Worm (Caenorhabditis elegans): Measurements from ENCODE around the gene R04B3.1.

R04B3.1 gene

DNA sequence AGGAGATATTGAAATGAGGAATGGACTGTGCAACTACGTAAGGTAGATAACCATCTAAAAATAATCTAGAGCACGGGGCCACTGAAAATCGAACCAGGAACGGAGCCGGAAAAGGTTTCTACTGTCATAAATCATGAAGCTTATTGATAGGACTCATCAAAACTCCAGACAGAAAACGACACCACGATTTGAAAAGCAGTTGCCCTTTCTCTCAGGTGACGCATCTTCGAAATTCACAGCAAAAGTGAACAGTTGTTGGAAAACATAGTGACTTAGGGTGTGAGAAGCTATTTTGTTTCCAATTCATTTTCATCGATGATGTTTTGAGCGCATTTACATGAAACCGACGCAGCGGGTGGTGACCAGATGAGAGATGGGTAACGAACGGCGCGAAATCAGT lies 18.9 kb downstream of the R04B3.1 start:
- TF ChIP-seq unc-39 (tag; optimal IDR thresholded peaks at IDR 0.05), result no peak
- no peak for TF ChIP-seq mml-1 (tag; optimal IDR thresholded peaks at IDR 0.05)
- no peak for TF ChIP-seq nhr-28 (tag; optimal IDR thresholded peaks at IDR 0.05)
- no peak for TF ChIP-seq elt-2 (tag; optimal IDR thresholded peaks at IDR 0.05)
- TF ChIP-seq nhr-77 (tag; optimal IDR thresholded peaks at IDR 0.05), result no peak
- no peak for TF ChIP-seq elt-3 (tag; optimal IDR thresholded peaks at IDR 0.05)
- no peak for TF ChIP-seq eor-1 (tag; optimal IDR thresholded peaks at IDR 0.05)
- TF ChIP-seq nhr-76 (tag; optimal IDR thresholded peaks at IDR 0.05), result no peak
- no peak for TF ChIP-seq nhr-67 (tag; optimal IDR thresholded peaks at IDR 0.05)
- no peak for TF ChIP-seq pqm-1 (tag; optimal IDR thresholded peaks at IDR 0.05)
- no peak for TF ChIP-seq tbx-2 (tag; optimal IDR thresholded peaks at IDR 0.05)
- TF ChIP-seq ceh-28 (tag; optimal IDR thresholded peaks at IDR 0.05), result no peak

DNA sequence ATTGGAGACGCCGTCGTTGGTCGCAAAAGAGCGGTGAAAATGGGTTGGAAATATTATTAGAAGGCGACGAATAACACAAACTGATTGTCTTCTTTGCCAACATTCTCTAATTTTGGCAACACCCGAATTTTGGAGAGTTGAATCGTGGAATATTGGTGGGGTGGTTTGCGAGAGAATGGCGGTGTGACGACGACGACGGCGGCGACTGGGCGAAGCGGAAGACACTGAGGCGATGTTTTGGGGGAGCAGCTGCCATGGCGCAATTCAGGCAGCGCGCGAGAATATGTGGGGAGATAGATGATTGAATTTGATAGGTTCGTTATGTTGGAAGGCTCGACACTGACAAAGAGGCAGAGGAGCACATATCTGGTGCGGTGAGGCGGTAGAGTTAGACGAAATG lies 20.2 kb downstream of the R04B3.1 start:
- TF ChIP-seq mml-1 (tag; optimal IDR thresholded peaks at IDR 0.05) (no peak), lin-15B (tag; optimal IDR thresholded peaks at IDR 0.05) (no peak), elt-3 (tag; optimal IDR thresholded peaks at IDR 0.05) (no peak), ama-1 (optimal IDR thresholded peaks at IDR 0.05) (no peak), nfya-1 (tag; optimal IDR thresholded peaks at IDR 0.05; ENCODE audit: insufficient read depth) (no peak), unc-62 (GFP tag; optimal IDR thresholded peaks at IDR 0.05) (no peak), lsy-12 (tag; optimal IDR thresholded peaks at IDR 0.05) (no peak), nhr-28 (tag; optimal IDR thresholded peaks at IDR 0.05) (no peak), hmg-11 (tag; optimal IDR thresholded peaks at IDR 0.05) (no peak), ZK546.5 (tag; optimal IDR thresholded peaks at IDR 0.05) (no peak), pha-4 (tag; optimal IDR thresholded peaks at IDR 0.05) (no peak), zag-1 (tag; optimal IDR thresholded peaks at IDR 0.05) (no peak), ztf-11 (tag; optimal IDR thresholded peaks at IDR 0.05) (no peak), elt-1 (tag; optimal IDR thresholded peaks at IDR 0.05) (no peak), ceh-16 (tag; optimal IDR thresholded peaks at IDR 0.05) (no peak)

DNA sequence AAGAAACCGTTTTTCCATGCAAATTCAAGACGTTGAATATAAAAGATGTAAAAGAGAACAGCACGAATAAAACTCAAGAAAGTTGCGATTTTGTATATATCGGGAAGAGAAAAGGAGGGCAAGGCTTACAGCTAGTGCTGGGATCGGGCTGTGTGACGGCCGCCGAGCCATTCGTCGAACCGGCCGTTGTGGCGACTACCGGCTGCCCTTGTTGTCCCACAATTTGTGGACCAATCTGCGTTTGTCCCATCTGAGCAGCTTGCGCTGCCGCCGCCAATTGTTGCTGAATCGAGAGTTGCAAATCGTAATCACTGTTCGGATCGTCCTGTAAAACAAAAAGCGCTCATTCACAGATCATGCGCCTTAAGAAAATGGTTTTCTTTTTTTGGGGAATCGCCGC lies 24.0 kb downstream of the R04B3.1 start:
- TF ChIP-seq unc-39 (tag; optimal IDR thresholded peaks at IDR 0.05) (no peak), jun-1 (tag; optimal IDR thresholded peaks at IDR 0.05) (no peak), pqm-1 (tag; optimal IDR thresholded peaks at IDR 0.05) (no peak), nfya-1 (tag; optimal IDR thresholded peaks at IDR 0.05; ENCODE audit: insufficient read depth) (no peak)

DNA sequence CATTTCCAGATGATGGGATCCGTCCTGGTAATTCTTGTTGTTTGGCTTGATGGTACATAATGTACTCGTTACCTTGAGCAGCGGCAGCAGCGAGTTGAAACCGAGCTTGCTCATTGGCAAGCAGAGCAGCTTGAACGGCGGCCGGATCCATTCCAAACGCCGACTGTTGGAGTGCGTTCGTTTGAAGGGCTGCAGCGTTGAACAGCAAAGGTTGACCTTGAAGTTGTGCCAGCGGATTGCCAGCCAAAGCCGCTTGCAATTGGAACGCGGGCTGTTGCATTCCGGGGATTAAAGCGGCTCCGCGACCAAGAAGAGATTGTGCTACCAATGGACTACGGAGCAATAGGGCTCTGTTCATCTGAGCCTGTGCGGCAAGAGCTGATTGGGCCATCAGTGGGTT lies 25.0 kb downstream of the R04B3.1 start:
- TF ChIP-seq nhr-77 (tag; optimal IDR thresholded peaks at IDR 0.05) (no peak), pha-4 (tag; optimal IDR thresholded peaks at IDR 0.05) (no peak), elt-2 (tag; optimal IDR thresholded peaks at IDR 0.05) (no peak), nhr-43 (tag; optimal IDR thresholded peaks at IDR 0.05; ENCODE audit: poor library complexity, severe bottlenecking) (no peak), sea-2 (GFP tag; optimal IDR thresholded peaks at IDR 0.05) (no peak), ztf-11 (tag; optimal IDR thresholded peaks at IDR 0.05) (no peak), ceh-9 (tag; optimal IDR thresholded peaks at IDR 0.05) (no peak), ceh-28 (tag; optimal IDR thresholded peaks at IDR 0.05) (no peak), nhr-25 (tag; optimal IDR thresholded peaks at IDR 0.05) (no peak), skn-1 (tag; optimal IDR thresholded peaks at IDR 0.05) (no peak), tbx-2 (tag; optimal IDR thresholded peaks at IDR 0.05) (no peak)

DNA sequence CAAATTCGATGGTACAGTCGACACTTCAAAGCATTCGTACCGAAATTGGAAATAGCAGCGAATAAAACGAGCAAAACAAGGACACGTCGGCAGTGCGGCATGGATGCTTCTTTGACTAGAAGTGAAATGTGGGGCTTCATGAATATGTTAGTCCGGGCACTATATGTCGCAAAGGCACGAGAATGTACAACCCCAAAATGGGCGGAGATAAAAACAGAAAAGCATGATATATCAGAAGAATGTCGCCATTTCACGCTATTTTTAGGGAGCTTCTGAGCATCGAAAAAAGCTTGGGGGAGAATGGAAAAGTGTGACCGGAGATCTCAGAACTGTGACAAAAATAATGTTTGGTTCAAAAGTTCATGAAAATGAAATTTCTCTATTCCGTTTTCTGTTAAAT lies 27.9 kb downstream of the R04B3.1 start, which contains the start of gene T07D1.3:
Gene T07D1.3 (minus strand): TSS at position 101 of the 400 bp plus-strand sequence.
- TF ChIP-seq lsy-12 (tag; optimal IDR thresholded peaks at IDR 0.05), result no peak
- TF ChIP-seq ztf-4 (tag; optimal IDR thresholded peaks at IDR 0.05), result no peak
- TF ChIP-seq elt-3 (tag; optimal IDR thresholded peaks at IDR 0.05), result no peak
- no peak for TF ChIP-seq ceh-28 (tag; optimal IDR thresholded peaks at IDR 0.05)
- TF ChIP-seq fos-1 (tag; optimal IDR thresholded peaks at IDR 0.05), result no peak

DNA sequence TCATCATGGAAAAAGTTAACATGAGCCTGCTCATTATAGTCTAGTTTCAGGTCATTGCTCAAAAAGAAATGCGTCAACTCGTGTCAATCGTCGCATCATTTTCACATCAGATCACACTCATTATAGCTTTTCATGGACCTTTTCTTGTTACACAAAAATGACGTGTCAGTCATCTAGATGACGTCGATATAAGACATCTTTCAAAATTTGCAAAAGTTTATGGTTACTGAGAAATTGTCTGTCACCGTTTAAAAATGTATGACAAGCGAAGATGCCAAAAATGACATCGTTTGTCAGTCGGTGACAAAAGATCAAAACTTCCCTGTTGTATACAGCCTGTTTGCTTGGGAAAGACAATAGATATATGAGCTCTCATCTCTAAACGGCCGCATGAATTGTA lies 30.0 kb downstream of the R04B3.1 start:
- TF ChIP-seq pqm-1 (tag; optimal IDR thresholded peaks at IDR 0.05) (no peak), egl-5 (tag; optimal IDR thresholded peaks at IDR 0.05) (no peak), nhr-28 (tag; optimal IDR thresholded peaks at IDR 0.05) (no peak)
